Fruit fly (Drosophila melanogaster) whole organism: ENCODE measurements around the gene CG43074.

ENCODE experiments used
- EcR ChIP-seq, 2 experiments: fragments of >200 bp; optimal IDR thresholded peaks; 2 replicates each; lab custom pipeline; 2017; ENCODE audit warnings: missing biosample characterization in 2 of 2, missing genetic modification characterization in 2 of 2, missing genetic modification reagents in 2 of 2
- pan ChIP-seq: fragments of >200 bp; optimal IDR thresholded peaks from 2 replicates; lab custom pipeline; 2017
- psq ChIP-seq: fragments of >200 bp; optimal IDR thresholded peaks from 2 replicates; lab custom pipeline; 2017

- no peak for TF ChIP-seq pan (lab: Kevin White, UChicago)
- no peak for TF ChIP-seq EcR (GFP tag; optimal IDR thresholded peaks at IDR 0.05; lab: Kevin White, UChicago)
- no peak for TF ChIP-seq psq
Measured at dm6 chr3L:3455555-3455939, 28.9 kb downstream of the CG43074 start.
